Fruit fly (Drosophila melanogaster) whole organism, pupa: ENCODE data around the gene PpD6.

Experiments used
- CG10348 ChIP-seq: fragments of 200-800 bp; sonication (Bioruptor generic); IDR thresholded peaks from 2 replicates; pipeline ENCODE4 v1.3.6; 2022; ENCODE audit warnings: missing biosample characterization, missing genetic modification characterization
- CG12605 ChIP-seq: fragments of 200-800 bp; sonication (Bioruptor generic); IDR thresholded peaks from 2 replicates; pipeline ENCODE4 v1.3.6; 2022; ENCODE audit warnings: missing biosample characterization, missing genetic modification characterization
- CG13204 ChIP-seq: fragments of 200-800 bp; sonication (Bioruptor generic); optimal IDR thresholded peaks from 2 replicates; lab custom pipeline; 2018; ENCODE audit warnings: missing biosample characterization, mild to moderate bottlenecking, missing genetic modification characterization, moderate library complexity
- CG14655 ChIP-seq: fragments of 200-800 bp; sonication (Bioruptor generic); optimal IDR thresholded peaks from 3 replicates; lab custom pipeline; 2017; ENCODE audit warnings: mild to moderate bottlenecking, missing biosample characterization, missing genetic modification reagents, missing genetic modification characterization
- CG15710 ChIP-seq: fragments of 200-800 bp; sonication (Bioruptor generic); optimal IDR thresholded peaks from 2 replicates; lab custom pipeline; 2018; ENCODE audit warnings: missing biosample characterization, mild to moderate bottlenecking, missing genetic modification characterization, moderate library complexity
- CG17806 ChIP-seq: fragments of 200-800 bp; sonication (Bioruptor generic); optimal IDR thresholded peaks from 2 replicates; lab custom pipeline; 2018; ENCODE audit warnings: missing biosample characterization, mild to moderate bottlenecking, missing genetic modification characterization, moderate library complexity
- CG32121 ChIP-seq: fragments of 200-800 bp; sonication (Bioruptor generic); IDR thresholded peaks from 2 replicates; pipeline ENCODE4 v1.3.6; 2022; ENCODE audit warnings: missing biosample characterization, missing genetic modification characterization
- CG34367 ChIP-seq: fragments of 200-800 bp; sonication (Bioruptor generic); optimal IDR thresholded peaks from 2 replicates; lab custom pipeline; 2018; ENCODE audit warnings: missing biosample characterization, mild to moderate bottlenecking, missing genetic modification characterization
- CG4496 ChIP-seq: fragments of 200-800 bp; sonication (Bioruptor generic); IDR thresholded peaks from 3 replicates; pipeline ENCODE4 v1.3.6; 2022; ENCODE audit warnings: missing biosample characterization, missing genetic modification characterization
- CG8159 ChIP-seq: fragments of 200-800 bp; sonication (Bioruptor generic); optimal IDR thresholded peaks from 3 replicates; lab custom pipeline; 2018; ENCODE audit warnings: missing biosample characterization, mild to moderate bottlenecking, missing genetic modification characterization, moderate library complexity
- CG8301 ChIP-seq: fragments of 200-800 bp; sonication (Bioruptor generic); optimal IDR thresholded peaks from 2 replicates; lab custom pipeline; 2018; ENCODE audit warnings: missing biosample characterization, mild to moderate bottlenecking, missing genetic modification characterization
- CG9948 ChIP-seq: fragments of 200-800 bp; sonication (Bioruptor generic); optimal IDR thresholded peaks from 2 replicates; lab custom pipeline; 2018; ENCODE audit warnings: missing biosample characterization, mild to moderate bottlenecking, missing genetic modification characterization, moderate library complexity
- D1 ChIP-seq: fragments of 200-800 bp; sonication (Bioruptor generic); optimal IDR thresholded peaks from 2 replicates; lab custom pipeline; 2018; ENCODE audit warnings: missing biosample characterization, mild to moderate bottlenecking, missing genetic modification characterization, moderate library complexity
- EcR ChIP-seq: fragments of 200-800 bp; sonication (Bioruptor generic); optimal IDR thresholded peaks from 3 replicates; lab custom pipeline; 2019; ENCODE audit warnings: missing biosample characterization, missing genetic modification characterization, mild to moderate bottlenecking, moderate library complexity, missing genetic modification reagents
- Ets98B ChIP-seq: fragments of 200-800 bp; sonication (Bioruptor generic); IDR thresholded peaks from 2 replicates; pipeline ENCODE4 v1.3.6; 2022; ENCODE audit warnings: missing biosample characterization, missing genetic modification characterization
- Pif1A ChIP-seq: fragments of 200-800 bp; sonication (Bioruptor generic); optimal IDR thresholded peaks from 3 replicates; lab custom pipeline; 2016; ENCODE audit warnings: missing biosample characterization, missing genetic modification characterization
- Pif1B ChIP-seq: fragments of 200-800 bp; sonication (Bioruptor generic); optimal IDR thresholded peaks from 3 replicates; lab custom pipeline; 2016; ENCODE audit warnings: missing biosample characterization, missing genetic modification characterization
- Snoo ChIP-seq: fragments of 200-800 bp; sonication (Bioruptor generic); optimal IDR thresholded peaks from 3 replicates; lab custom pipeline; 2017; ENCODE audit warnings: missing biosample characterization, mild to moderate bottlenecking, missing genetic modification characterization, inconsistent platforms
- fd96Ca ChIP-seq: fragments of 200-800 bp; sonication (Bioruptor generic); IDR thresholded peaks from 3 replicates; pipeline ENCODE4 v1.3.6; 2022; ENCODE audit warnings: missing biosample characterization, missing genetic modification characterization
- gl ChIP-seq: fragments of 200-800 bp; sonication (Bioruptor generic); optimal IDR thresholded peaks from 2 replicates; lab custom pipeline; 2018; ENCODE audit warnings: missing biosample characterization, mild to moderate bottlenecking, missing genetic modification characterization
- rn ChIP-seq: fragments of 200-800 bp; sonication (Bioruptor generic); IDR thresholded peaks from 2 replicates; pipeline ENCODE4 v1.3.6; 2022; ENCODE audit warnings: missing biosample characterization, missing genetic modification characterization

PpD6 gene

DNA sequence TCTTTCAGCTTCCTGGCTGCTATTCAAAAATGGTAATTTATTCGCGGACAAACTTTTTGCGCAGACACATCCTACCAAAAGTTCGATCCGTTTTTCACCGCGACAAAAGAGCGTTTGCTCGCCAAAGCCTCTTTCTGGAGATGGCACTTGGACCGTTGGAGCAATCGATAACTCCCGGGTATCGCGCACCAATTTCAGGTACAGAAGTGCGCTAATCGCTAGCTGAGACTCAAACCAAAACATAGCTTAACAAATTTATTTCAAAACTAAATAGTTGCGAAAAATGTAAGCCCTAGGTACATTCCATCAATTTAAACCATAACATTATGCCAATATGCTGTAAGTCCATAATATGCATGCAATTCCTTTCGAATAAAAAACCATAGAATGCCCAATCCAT lies 35.2 kb downstream of the PpD6 start, which contains the start of gene toc:
Gene toc (minus strand): TSS at position 78 of the 400 bp plus-strand sequence.
- TF ChIP-seq D1 (tag; lab: Kevin White, UChicago) (peak; percentile 30), CG4496 (GFP tag; lab: Robert Waterston, UW) (peak; percentile 96), CG32121 (GFP tag; lab: Robert Waterston, UW) (no peak), Ets98B (peak; percentile 13; the same call in 1 of the 2 replicates)

- TF ChIP-seq Pif1A (no peak), Snoo (no peak), fd96Ca (GFP tag; lab: Robert Waterston, UW) (no peak), CG34367 (tag; lab: Kevin White, UChicago) (no peak), CG14655 (GFP tag; lab: Kevin White, UChicago) (no peak), CG17806 (no peak), CG8301 (no peak), CG10348 (no peak)
- TF ChIP-seq, all 21 proteins: peak for 0
Observed at dm6 chr2L:3145470-3145869, 36.0 kb downstream of the PpD6 start, which contains the start of gene ND-B14.5B. TSS of gene ND-B14.5B (minus strand) at chr2L:3145848.

- TF ChIP-seq CG10348: no peak
- no peak for TF ChIP-seq CG14655 (GFP tag; lab: Kevin White, UChicago)
Observed at dm6 chr2L:3145897-3146296, 36.4 kb downstream of the PpD6 start.

- TF ChIP-seq Pif1A: peak; percentile 29
- peak; percentile 80 for TF ChIP-seq fd96Ca (GFP tag; lab: Robert Waterston, UW)
- no peak for TF ChIP-seq Snoo
- TF ChIP-seq CG13204 (GFP tag; lab: Kevin White, UChicago): no peak
- peak; percentile 48 for TF ChIP-seq CG8301
- peak; percentile 73 for TF ChIP-seq Ets98B
- TF ChIP-seq CG12605 (GFP tag; lab: Robert Waterston, UW): peak; percentile 46; the same call in 1 of the 2 replicates
- peak; percentile 74 for TF ChIP-seq CG32121 (GFP tag; lab: Robert Waterston, UW)
- peak; percentile 74; the same call in 2 of the 3 replicates for TF ChIP-seq CG4496 (GFP tag; lab: Robert Waterston, UW)
- no peak for TF ChIP-seq gl (tag; lab: Kevin White, UChicago)
Observed at dm6 chr2L:3148959-3149591, 39.6 kb downstream of the PpD6 start.

DNA sequence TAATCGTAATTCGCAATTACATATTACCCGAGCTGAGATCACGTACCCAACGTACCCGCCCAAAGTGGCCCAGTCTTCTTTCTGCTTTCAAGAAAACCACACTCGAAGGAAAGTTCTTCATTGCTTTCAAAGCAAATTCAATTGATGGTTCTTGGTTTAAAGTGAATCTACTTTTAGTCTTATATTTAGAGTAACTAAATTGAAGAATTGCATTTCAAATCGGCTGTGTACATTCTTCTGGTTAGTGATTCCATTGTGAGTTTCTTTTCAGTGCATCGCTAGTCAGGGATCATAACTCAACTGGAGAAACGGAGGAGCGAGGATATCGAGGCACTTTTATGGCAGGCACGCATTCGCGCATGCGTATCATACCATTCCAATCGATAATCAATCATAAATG lies 42.2 kb downstream of the PpD6 start:
- no peak for TF ChIP-seq CG10348
- TF ChIP-seq CG32121 (GFP tag; lab: Robert Waterston, UW): no peak
- no peak for TF ChIP-seq EcR (GFP tag; lab: Kevin White, UChicago)
- TF ChIP-seq CG8301: no peak
- no peak for TF ChIP-seq CG12605 (GFP tag; lab: Robert Waterston, UW)
- no peak for TF ChIP-seq rn (GFP tag; lab: Robert Waterston, UW)
- TF ChIP-seq CG34367 (tag; lab: Kevin White, UChicago): no peak
- TF ChIP-seq CG17806: peak; percentile 27
- TF ChIP-seq Snoo: no peak
- TF ChIP-seq CG4496 (GFP tag; lab: Robert Waterston, UW): no peak
- peak; percentile 25 for TF ChIP-seq CG9948 (tag; lab: Kevin White, UChicago)
- TF ChIP-seq CG8159 (tag; lab: Kevin White, UChicago): peak; percentile 22
- peak; percentile 19 for TF ChIP-seq Pif1B (GFP tag; lab: Kevin White, UChicago)
- no peak for TF ChIP-seq D1 (tag; lab: Kevin White, UChicago)
- peak; percentile 19 for TF ChIP-seq CG15710
- peak; percentile 10 for TF ChIP-seq Pif1A
- no peak for TF ChIP-seq gl (tag; lab: Kevin White, UChicago)
- TF ChIP-seq Ets98B: no peak
- TF ChIP-seq CG14655 (GFP tag; lab: Kevin White, UChicago): peak; percentile 10
- TF ChIP-seq fd96Ca (GFP tag; lab: Robert Waterston, UW): no peak
- no peak for TF ChIP-seq CG13204 (GFP tag; lab: Kevin White, UChicago)

DNA sequence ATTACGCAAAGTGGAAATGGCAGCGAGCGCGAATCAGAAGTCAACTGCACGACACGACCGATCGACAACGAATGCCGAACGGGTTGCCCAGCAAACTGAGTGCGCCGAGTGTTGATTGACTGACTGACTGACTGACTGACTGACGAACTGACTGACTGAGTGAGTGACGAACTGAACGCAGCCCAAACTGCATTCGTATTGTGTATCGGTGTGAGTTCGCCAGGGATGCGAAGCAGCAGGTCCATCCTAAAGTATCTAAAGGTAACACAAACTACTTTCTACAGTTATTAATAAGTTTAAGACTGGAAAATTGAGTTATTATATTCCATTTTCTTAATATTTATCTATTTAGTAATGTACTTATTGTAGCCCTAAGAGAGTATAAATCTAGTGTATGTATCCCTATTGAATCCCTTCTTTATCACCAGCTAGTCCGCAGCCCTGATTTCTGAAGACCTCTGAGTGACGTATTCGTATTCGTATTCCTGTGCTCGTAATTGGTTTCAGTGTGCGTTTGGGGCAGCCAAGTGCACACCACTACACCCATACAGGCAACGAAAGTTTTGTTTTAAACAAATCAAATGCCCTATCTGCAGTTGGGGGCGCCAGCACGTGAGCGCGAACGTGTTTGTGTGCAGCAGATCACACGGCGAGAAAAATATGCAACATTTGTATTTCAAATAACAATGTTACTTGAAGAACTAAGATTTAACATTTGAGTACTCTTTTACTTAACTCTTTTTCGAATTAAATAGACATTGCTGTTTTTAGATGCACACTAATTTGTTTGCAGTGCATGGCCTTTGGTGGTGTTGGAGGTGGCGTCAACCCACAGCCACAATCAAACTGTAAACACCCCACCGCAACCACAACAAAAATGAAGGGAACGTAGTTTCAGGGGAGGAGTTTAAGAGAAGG lies 43.5 kb downstream of the PpD6 start:
- TF ChIP-seq CG13204 (GFP tag; lab: Kevin White, UChicago) (no peak), Pif1B (GFP tag; lab: Kevin White, UChicago) (peak; percentile 74), CG15710 (peak; percentile 78), EcR (GFP tag; lab: Kevin White, UChicago) (no peak), CG14655 (GFP tag; lab: Kevin White, UChicago) (peak; percentile 84), CG32121 (GFP tag; lab: Robert Waterston, UW) (peak; percentile 84), fd96Ca (GFP tag; lab: Robert Waterston, UW) (peak; percentile 91), CG8159 (tag; lab: Kevin White, UChicago) (peak; percentile 88), gl (tag; lab: Kevin White, UChicago) (peak; percentile 55), CG10348 (peak; percentile 59), Ets98B (peak; percentile 87), CG9948 (tag; lab: Kevin White, UChicago) (peak; percentile 66), CG12605 (GFP tag; lab: Robert Waterston, UW) (peak; percentile 67), rn (GFP tag; lab: Robert Waterston, UW) (peak; percentile 71; the same call in 1 of the 2 replicates), CG4496 (GFP tag; lab: Robert Waterston, UW) (peak; percentile 91), Snoo (peak; percentile 31), CG17806 (peak; percentile 73), Pif1A (peak; percentile 78), CG8301 (peak; percentile 81), CG34367 (tag; lab: Kevin White, UChicago) (peak; percentile 67), D1 (tag; lab: Kevin White, UChicago) (peak; percentile 33)
